Fruit fly (Drosophila melanogaster): ENCODE data around the gene CG14153.

dm6 chr3L:10672540-10672939, 29.2 kb downstream of the CG14153 start:
- TF ChIP-seq h (optimal IDR thresholded peaks at IDR 0.05) (no peak), psq (optimal IDR thresholded peaks at IDR 0.05) (no peak), Myc (optimal IDR thresholded peaks at IDR 0.05) (no peak), ttk (optimal IDR thresholded peaks at IDR 0.05) (no peak)
